Worm (Caenorhabditis elegans): Measurements from ENCODE around the gene rpl-12.

The rpl-12 gene

ce11 chrIV:13258872-13259271, 18.4 kb upstream of the rpl-12 start, which contains the start of gene JC8.16:
Gene JC8.16 (plus strand): TSS chrIV:13259172.
- TF ChIP-seq madf-3 (GFP tag; IDR thresholded peaks at IDR 0.05) (no peak), nhr-80 (tag; optimal IDR thresholded peaks at IDR 0.05) (no peak), K11D2.4 (GFP tag; IDR thresholded peaks at IDR 0.05) (no peak), ztf-25 (GFP tag; IDR thresholded peaks at IDR 0.05) (no peak), hsf-1 (GFP tag; IDR thresholded peaks at IDR 0.05) (no peak), xnd-1 (tag; optimal IDR thresholded peaks at IDR 0.05) (no peak), akir-1 (GFP tag; optimal IDR thresholded peaks at IDR 0.05) (no peak), F57C9.4 (tag; optimal IDR thresholded peaks at IDR 0.05) (no peak), attf-3 (GFP tag; conservative IDR thresholded peaks at IDR 0.05) (no peak), F55B11.4 (tag; optimal IDR thresholded peaks at IDR 0.05; ENCODE audit: borderline replicate concordance, insufficient read depth) (no peak), bed-2 (GFP tag; IDR thresholded peaks at IDR 0.05) (no peak), tbx-9 (tag; optimal IDR thresholded peaks at IDR 0.05; ENCODE audit: borderline replicate concordance) (no peak), ceh-100 (GFP tag; IDR thresholded peaks at IDR 0.05) (no peak), C06A6.2 (GFP tag; conservative IDR thresholded peaks at IDR 0.05) (no peak), ceh-40 (GFP tag; IDR thresholded peaks at IDR 0.05) (no peak), rec-8 (tag; optimal IDR thresholded peaks at IDR 0.05) (no peak), rpc-1 (optimal IDR thresholded peaks at IDR 0.05) (no peak), rpc-1 (tag; optimal IDR thresholded peaks at IDR 0.05) (no peak), ztf-28 (GFP tag; IDR thresholded peaks at IDR 0.05) (no peak), hmg-1.2 (GFP tag; IDR thresholded peaks at IDR 0.05) (no peak), lir-1 (GFP tag; conservative IDR thresholded peaks at IDR 0.05) (no peak)

ce11 chrIV:13255886-13256285, 15.4 kb upstream of the rpl-12 start, which contains the start of gene bus-12:
Gene bus-12 (plus strand): TSS chrIV:13256186.
- TF ChIP-seq hmg-20 (GFP tag; IDR thresholded peaks at IDR 0.05): no peak
- TF ChIP-seq let-607 (tag; optimal IDR thresholded peaks at IDR 0.05): no peak
- no peak for TF ChIP-seq Y79H2A.3 (GFP tag; conservative IDR thresholded peaks at IDR 0.05)
- TF ChIP-seq let-526 (GFP tag; IDR thresholded peaks at IDR 0.05): no peak

- TF ChIP-seq cebp-2 (GFP tag; IDR thresholded peaks at IDR 0.05) (no peak), sea-2 (GFP tag; IDR thresholded peaks at IDR 0.05) (no peak), nfya-1 (tag; optimal IDR thresholded peaks at IDR 0.05; ENCODE audit: borderline replicate concordance, insufficient read depth) (no peak), Y95B8A.8 (GFP tag; IDR thresholded peaks at IDR 0.05) (no peak), ceh-91 (GFP tag; IDR thresholded peaks at IDR 0.05) (no peak), mcd-1 (GFP tag; IDR thresholded peaks at IDR 0.05) (no peak), bed-2 (GFP tag; IDR thresholded peaks at IDR 0.05) (no peak), sptf-2 (GFP tag; optimal IDR thresholded peaks at IDR 0.05) (no peak), F39B2.1 (GFP tag; IDR thresholded peaks at IDR 0.05) (no peak), efl-1 (GFP tag; optimal IDR thresholded peaks at IDR 0.05) (no peak), ztf-28 (GFP tag; IDR thresholded peaks at IDR 0.05) (no peak), xnd-1 (tag; optimal IDR thresholded peaks at IDR 0.05) (no peak), unc-130 (GFP tag; optimal IDR thresholded peaks at IDR 0.05) (no peak), lin-54 (GFP tag; optimal IDR thresholded peaks at IDR 0.05) (no peak), athp-1 (tag; optimal IDR thresholded peaks at IDR 0.05) (no peak), rcor-1 (GFP tag; IDR thresholded peaks at IDR 0.05) (no peak), ztf-6 (GFP tag; IDR thresholded peaks at IDR 0.05) (no peak), mes-4 (tag; optimal IDR thresholded peaks at IDR 0.05) (no peak), atf-7 (tag; optimal IDR thresholded peaks at IDR 0.05) (peak; percentile 50), ekl-4 (GFP tag; IDR thresholded peaks at IDR 0.05) (0 out of 2 replicates have a peak, but pooled peaks have one; percentile 22), egrh-3 (GFP tag; IDR thresholded peaks at IDR 0.05) (no peak), Y67H2A.10 (GFP tag; conservative IDR thresholded peaks at IDR 0.05) (no peak), Y53G8AR.9 (GFP tag; conservative IDR thresholded peaks at IDR 0.05) (no peak), nhr-179 (tag; optimal IDR thresholded peaks at IDR 0.05) (no peak), F49E8.2 (tag; optimal IDR thresholded peaks at IDR 0.05; ENCODE audit: insufficient read depth) (no peak), madf-10 (tag; optimal IDR thresholded peaks at IDR 0.05) (peak; percentile 36)
Measured at ce11 chrIV:13253841-13254240, 13.4 kb upstream of the rpl-12 start, which contains the start of gene ttr-45. Gene ttr-45 (plus strand): TSS chrIV:13254225.
